Comparison of ENCODE assay signal across 1 fruit fly cellular context in genomic region chr2L:6922091-6922753, dm6.
TF ChIP-seq lines count a peak whose summit lies in the region.

No protein-coding gene starts in this region.

TF ChIP-seq in whole organism, embryonic, 481 proteins besides CTCF, POLR2A, EP300 and RAD21 (continued from another document and continues in another):
- no peak for TF ChIP-seq Gsc (GFP tag; IDR thresholded peaks at IDR 0.05; lab: Robert Waterston, UW)
- TF ChIP-seq CG15011 (GFP tag; optimal IDR thresholded peaks at IDR 0.05; lab: Kevin White, UChicago) = no peak
- TF ChIP-seq ftz-f1 (GFP tag; optimal IDR thresholded peaks at IDR 0.05; lab: Kevin White, UChicago) = no peak
- TF ChIP-seq CG6272 (GFP tag; IDR thresholded peaks at IDR 0.05; lab: Robert Waterston, UW) = no peak
- no peak for TF ChIP-seq CG9797 (GFP tag; optimal IDR thresholded peaks at IDR 0.05; lab: Kevin White, UChicago)
- TF ChIP-seq Hsf (GFP tag; optimal IDR thresholded peaks at IDR 0.05; lab: Kevin White, UChicago) = peak; percentile 73
- TF ChIP-seq lab (GFP tag; optimal IDR thresholded peaks at IDR 0.05; lab: Kevin White, UChicago) = peak; percentile 76
- no peak for TF ChIP-seq Dek (tag; optimal IDR thresholded peaks at IDR 0.05; lab: Kevin White, UChicago)
- no peak for TF ChIP-seq pan (optimal IDR thresholded peaks at IDR 0.05; lab: Kevin White, UChicago)
- TF ChIP-seq pan (GFP tag; optimal IDR thresholded peaks at IDR 0.05 in 1 of 2, IDR thresholded peaks at IDR 0.05 in 1 of 2) = no peak
- TF ChIP-seq sna (GFP tag; IDR thresholded peaks at IDR 0.05; lab: Robert Waterston, UW; ENCODE audit: partially characterized antibody) = no peak
- no peak for TF ChIP-seq CG34224 (GFP tag; IDR thresholded peaks at IDR 0.05; lab: Robert Waterston, UW; ENCODE audit: partially characterized antibody)
- TF ChIP-seq CG15696 (tag; optimal IDR thresholded peaks at IDR 0.05; lab: Kevin White, UChicago) = peak; percentile 38
- TF ChIP-seq CG1233 (GFP tag; optimal IDR thresholded peaks at IDR 0.05; lab: Kevin White, UChicago) = peak; percentile 51
- peak; percentile 54 for TF ChIP-seq CG31365 (tag; optimal IDR thresholded peaks at IDR 0.05; lab: Kevin White, UChicago)
- no peak for TF ChIP-seq CG10321 (GFP tag; IDR thresholded peaks at IDR 0.05; lab: Robert Waterston, UW)
- TF ChIP-seq Blimp-1 (GFP tag; optimal IDR thresholded peaks at IDR 0.05; lab: Kevin White, UChicago) = no peak
- TF ChIP-seq Hr51 (GFP tag; optimal IDR thresholded peaks at IDR 0.05; lab: Kevin White, UChicago) = peak in 1 of 2 experiments; percentile 3
- no peak for TF ChIP-seq ERR (GFP tag; optimal IDR thresholded peaks at IDR 0.05; lab: Kevin White, UChicago)
- no peak for TF ChIP-seq Stat92E (GFP tag; optimal IDR thresholded peaks at IDR 0.05; lab: Kevin White, UChicago)
- TF ChIP-seq NfI (GFP tag; optimal IDR thresholded peaks at IDR 0.05; lab: Kevin White, UChicago) = no peak
- TF ChIP-seq maf-S (GFP tag; optimal IDR thresholded peaks at IDR 0.05; lab: Kevin White, UChicago) = peak; percentile 57
- no peak for TF ChIP-seq tap (tag; optimal IDR thresholded peaks at IDR 0.05; lab: Kevin White, UChicago)
- TF ChIP-seq CG7357 (GFP tag; IDR thresholded peaks at IDR 0.05; lab: Robert Waterston, UW) = no peak
- TF ChIP-seq zen2 (GFP tag; IDR thresholded peaks at IDR 0.05; lab: Robert Waterston, UW; ENCODE audit: partially characterized antibody) = no peak
- TF ChIP-seq inv (GFP tag; IDR thresholded peaks at IDR 0.05; lab: Robert Waterston, UW; ENCODE audit: partially characterized antibody) = no peak
- no peak for TF ChIP-seq toy (GFP tag; IDR thresholded peaks at IDR 0.05; lab: Robert Waterston, UW)
- TF ChIP-seq ttk (GFP tag; IDR thresholded peaks at IDR 0.05; lab: Robert Waterston, UW) = no peak
- TF ChIP-seq Dfd (GFP tag; optimal IDR thresholded peaks at IDR 0.05; lab: Kevin White, UChicago) = no peak
- peak; percentile 35 for TF ChIP-seq CG7556 (GFP tag; optimal IDR thresholded peaks at IDR 0.05; lab: Kevin White, UChicago)
- peak; percentile 7 for TF ChIP-seq NC2α (GFP tag; optimal IDR thresholded peaks at IDR 0.05; lab: Kevin White, UChicago)
- TF ChIP-seq Ptx1 (GFP tag; IDR thresholded peaks at IDR 0.05; lab: Robert Waterston, UW) = no peak
- peak; percentile 3 for TF ChIP-seq CG18764 (GFP tag; optimal IDR thresholded peaks at IDR 0.05; lab: Kevin White, UChicago)
- no peak for TF ChIP-seq HmgD (GFP tag; optimal IDR thresholded peaks at IDR 0.05; lab: Kevin White, UChicago)
- TF ChIP-seq corto (GFP tag; optimal IDR thresholded peaks at IDR 0.05; lab: Kevin White, UChicago) = peak; percentile 38
- TF ChIP-seq CG6813 (GFP tag; optimal IDR thresholded peaks at IDR 0.05; lab: Kevin White, UChicago) = no peak
- TF ChIP-seq dan (GFP tag; IDR thresholded peaks at IDR 0.05; lab: Robert Waterston, UW) = no peak
- TF ChIP-seq CG17328 (GFP tag; IDR thresholded peaks at IDR 0.05; lab: Robert Waterston, UW) = peak; percentile 89
- TF ChIP-seq Mes4 (GFP tag; optimal IDR thresholded peaks at IDR 0.05; lab: Kevin White, UChicago) = peak; percentile 66
- peak; percentile 60 for TF ChIP-seq CG14710 (tag; optimal IDR thresholded peaks at IDR 0.05; lab: Kevin White, UChicago)
- no peak; the same call in 2 of the 3 replicates for TF ChIP-seq B-H1 (GFP tag; IDR thresholded peaks at IDR 0.05; lab: Robert Waterston, UW)
- TF ChIP-seq chm (GFP tag; IDR thresholded peaks at IDR 0.05; lab: Robert Waterston, UW) = no peak
- TF ChIP-seq z (GFP tag; IDR thresholded peaks at IDR 0.05; lab: Robert Waterston, UW) = no peak
- TF ChIP-seq D19A (tag; optimal IDR thresholded peaks at IDR 0.05; lab: Kevin White, UChicago) = peak; percentile 66
- TF ChIP-seq CkIIα-i1 (GFP tag; IDR thresholded peaks at IDR 0.05; lab: Robert Waterston, UW) = no peak
- TF ChIP-seq CG1602 (GFP tag; optimal IDR thresholded peaks at IDR 0.05; lab: Kevin White, UChicago) = peak; percentile 60
- TF ChIP-seq CG2875 (GFP tag; optimal IDR thresholded peaks at IDR 0.05; lab: Kevin White, UChicago) = peak; percentile 48
- peak; percentile 88; the same call in 1 of the 2 replicates for TF ChIP-seq vvl (GFP tag; IDR thresholded peaks at IDR 0.05; lab: Robert Waterston, UW)
- TF ChIP-seq pzg (GFP tag; optimal IDR thresholded peaks at IDR 0.05; lab: Kevin White, UChicago) = no peak
- TF ChIP-seq Vsx1 (GFP tag; optimal IDR thresholded peaks at IDR 0.05; lab: Kevin White, UChicago) = no peak
- TF ChIP-seq slou (GFP tag; optimal IDR thresholded peaks at IDR 0.05; lab: Kevin White, UChicago) = no peak
- no peak for TF ChIP-seq fd102C (GFP tag; optimal IDR thresholded peaks at IDR 0.05; lab: Kevin White, UChicago)
- no peak for TF ChIP-seq CG10543 (GFP tag; optimal IDR thresholded peaks at IDR 0.05; lab: Kevin White, UChicago)
- peak; percentile 71 for TF ChIP-seq CG9727 (GFP tag; optimal IDR thresholded peaks at IDR 0.05; lab: Kevin White, UChicago)
- TF ChIP-seq Sry-β (GFP tag; optimal IDR thresholded peaks at IDR 0.05; lab: Kevin White, UChicago) = no peak
- TF ChIP-seq h (optimal IDR thresholded peaks at IDR 0.05; lab: Kevin White, UChicago) = no peak
- no peak for TF ChIP-seq CG13894 (tag; optimal IDR thresholded peaks at IDR 0.05; lab: Kevin White, UChicago)
- TF ChIP-seq HHEX (GFP tag; optimal IDR thresholded peaks at IDR 0.05; lab: Kevin White, UChicago) = peak; percentile 65
- no peak for TF ChIP-seq CG6765 (GFP tag; optimal IDR thresholded peaks at IDR 0.05; lab: Kevin White, UChicago)
- no peak for TF ChIP-seq ab (GFP tag; optimal IDR thresholded peaks at IDR 0.05; lab: Kevin White, UChicago)
- peak; percentile 69 for TF ChIP-seq CG6254 (GFP tag; optimal IDR thresholded peaks at IDR 0.05; lab: Kevin White, UChicago)
- TF ChIP-seq CG43689 (GFP tag; IDR thresholded peaks at IDR 0.05; lab: Robert Waterston, UW) = no peak
- peak; percentile 23 for TF ChIP-seq dm (GFP tag; optimal IDR thresholded peaks at IDR 0.05; lab: Kevin White, UChicago)
- no peak for TF ChIP-seq CG17186 (GFP tag; optimal IDR thresholded peaks at IDR 0.05; lab: Kevin White, UChicago)
- peak; percentile 1 for TF ChIP-seq CG7271 (tag; optimal IDR thresholded peaks at IDR 0.05; lab: Kevin White, UChicago)
- no peak; the same call in 1 of the 2 replicates for TF ChIP-seq dimm (GFP tag; IDR thresholded peaks at IDR 0.05; lab: Robert Waterston, UW)
- TF ChIP-seq ranshi (GFP tag; IDR thresholded peaks at IDR 0.05; lab: Robert Waterston, UW) = no peak; the same call in 1 of the 2 replicates
- TF ChIP-seq CG4328 (GFP tag; optimal IDR thresholded peaks at IDR 0.05; lab: Kevin White, UChicago) = no peak
- no peak for TF ChIP-seq MTF-1 (GFP tag; optimal IDR thresholded peaks at IDR 0.05; lab: Kevin White, UChicago; ENCODE audit: borderline replicate concordance)
- TF ChIP-seq CG11695 (GFP tag; IDR thresholded peaks at IDR 0.05; lab: Robert Waterston, UW) = peak; percentile 76
- TF ChIP-seq gsb (GFP tag; IDR thresholded peaks at IDR 0.05; lab: Robert Waterston, UW) = no peak; the same call in 1 of the 2 replicates
- TF ChIP-seq klu (GFP tag; IDR thresholded peaks at IDR 0.05; lab: Robert Waterston, UW) = no peak
- TF ChIP-seq CG13775 (GFP tag; optimal IDR thresholded peaks at IDR 0.05; lab: Kevin White, UChicago) = peak; percentile 53
- TF ChIP-seq unc-4 (GFP tag; IDR thresholded peaks at IDR 0.05; lab: Robert Waterston, UW; ENCODE audit: partially characterized antibody) = no peak
- TF ChIP-seq danr (GFP tag; IDR thresholded peaks at IDR 0.05; lab: Robert Waterston, UW) = 0 out of 2 replicates have a peak, but pooled peaks have one; percentile 30
- TF ChIP-seq disco-r (GFP tag; optimal IDR thresholded peaks at IDR 0.05; lab: Kevin White, UChicago) = no peak
- no peak for TF ChIP-seq Doc2 (GFP tag; IDR thresholded peaks at IDR 0.05; lab: Robert Waterston, UW)
- peak; percentile 57 for TF ChIP-seq Fer1 (GFP tag; optimal IDR thresholded peaks at IDR 0.05; lab: Kevin White, UChicago)
- peak; percentile 9 for TF ChIP-seq HmgZ (tag; optimal IDR thresholded peaks at IDR 0.05; lab: Kevin White, UChicago)
- TF ChIP-seq tgo (GFP tag; IDR thresholded peaks at IDR 0.05; lab: Robert Waterston, UW) = no peak; the same call in 1 of the 3 replicates
- TF ChIP-seq CG4854 (GFP tag; optimal IDR thresholded peaks at IDR 0.05; lab: Kevin White, UChicago) = peak; percentile 37
- TF ChIP-seq Elba2 (GFP tag; optimal IDR thresholded peaks at IDR 0.05; lab: Kevin White, UChicago) = peak; percentile 37
- no peak for TF ChIP-seq pros (GFP tag; optimal IDR thresholded peaks at IDR 0.05; lab: Kevin White, UChicago)
- TF ChIP-seq CG11456 (GFP tag; IDR thresholded peaks at IDR 0.05; lab: Robert Waterston, UW) = no peak
- TF ChIP-seq peb (GFP tag; IDR thresholded peaks at IDR 0.05; lab: Robert Waterston, UW) = peak; percentile 45; the same call in 1 of the 2 replicates
- TF ChIP-seq Usf (GFP tag; optimal IDR thresholded peaks at IDR 0.05; lab: Kevin White, UChicago) = peak; percentile 8
- no peak for TF ChIP-seq NFAT (GFP tag; IDR thresholded peaks at IDR 0.05; lab: Robert Waterston, UW)
- no peak; the same call in 1 of the 2 replicates for TF ChIP-seq gt (GFP tag; IDR thresholded peaks at IDR 0.05; lab: Robert Waterston, UW)
- no peak for TF ChIP-seq cas (GFP tag; IDR thresholded peaks at IDR 0.05; lab: Robert Waterston, UW)
- TF ChIP-seq Lpt (GFP tag; optimal IDR thresholded peaks at IDR 0.05; lab: Kevin White, UChicago) = no peak
- TF ChIP-seq CG10959 (GFP tag; IDR thresholded peaks at IDR 0.05; lab: Robert Waterston, UW) = no peak
- peak; percentile 52 for TF ChIP-seq Max (GFP tag; optimal IDR thresholded peaks at IDR 0.05; lab: Kevin White, UChicago)
- TF ChIP-seq CG14965 (GFP tag; optimal IDR thresholded peaks at IDR 0.05; lab: Kevin White, UChicago; ENCODE audit: borderline replicate concordance) = no peak
- TF ChIP-seq ase (GFP tag; IDR thresholded peaks at IDR 0.05; lab: Robert Waterston, UW) = no peak; the same call in none of the 3 replicates
- TF ChIP-seq aop (GFP tag; IDR thresholded peaks at IDR 0.05; lab: Robert Waterston, UW) = no peak
- TF ChIP-seq CG2120 (GFP tag; optimal IDR thresholded peaks at IDR 0.05; lab: Kevin White, UChicago) = peak; percentile 70
- TF ChIP-seq Bdp1 (GFP tag; optimal IDR thresholded peaks at IDR 0.05; lab: Kevin White, UChicago) = no peak
- TF ChIP-seq ems (GFP tag; optimal IDR thresholded peaks at IDR 0.05; lab: Kevin White, UChicago) = peak; percentile 64
- no peak for TF ChIP-seq CG1832 (GFP tag; optimal IDR thresholded peaks at IDR 0.05; lab: Kevin White, UChicago)
- peak; percentile 62 for TF ChIP-seq nmo (GFP tag; optimal IDR thresholded peaks at IDR 0.05; lab: Kevin White, UChicago)
- TF ChIP-seq CG7745 (tag; optimal IDR thresholded peaks at IDR 0.05; lab: Kevin White, UChicago) = no peak
- TF ChIP-seq tll (GFP tag; optimal IDR thresholded peaks at IDR 0.05; lab: Kevin White, UChicago) = no peak
- peak; percentile 47; the same call in 1 of the 2 replicates for TF ChIP-seq wor (GFP tag; IDR thresholded peaks at IDR 0.05; lab: Robert Waterston, UW)
- no peak for TF ChIP-seq sima (GFP tag; optimal IDR thresholded peaks at IDR 0.05; lab: Kevin White, UChicago)
- peak; percentile 18 for TF ChIP-seq psq (GFP tag; optimal IDR thresholded peaks at IDR 0.05; lab: Kevin White, UChicago)
- peak; percentile 33 for TF ChIP-seq NK7.1 (GFP tag; optimal IDR thresholded peaks at IDR 0.05; lab: Kevin White, UChicago)
- TF ChIP-seq Myb (GFP tag; optimal IDR thresholded peaks at IDR 0.05; lab: Kevin White, UChicago) = peak; percentile 48
- no peak for TF ChIP-seq tna (GFP tag; IDR thresholded peaks at IDR 0.05; lab: Robert Waterston, UW; ENCODE audit: partially characterized antibody)
- peak; percentile 56 for TF ChIP-seq CG3281 (GFP tag; optimal IDR thresholded peaks at IDR 0.05; lab: Kevin White, UChicago)
- TF ChIP-seq Hr39 (optimal IDR thresholded peaks at IDR 0.05; lab: Kevin White, UChicago) = no peak
- peak; percentile 65 for TF ChIP-seq Dip3 (GFP tag; optimal IDR thresholded peaks at IDR 0.05; lab: Kevin White, UChicago)
- peak; percentile 84; the same call in 1 of the 2 replicates for TF ChIP-seq CG14014 (GFP tag; IDR thresholded peaks at IDR 0.05; lab: Robert Waterston, UW)
- no peak for TF ChIP-seq CG18599 (GFP tag; optimal IDR thresholded peaks at IDR 0.05; lab: Kevin White, UChicago)
- TF ChIP-seq ind (GFP tag; optimal IDR thresholded peaks at IDR 0.05; lab: Kevin White, UChicago) = peak; percentile 74
- peak; percentile 65 to 85 for TF ChIP-seq bsh (GFP tag; optimal IDR thresholded peaks at IDR 0.05; lab: Kevin White, UChicago)
- TF ChIP-seq CG8944 (GFP tag; optimal IDR thresholded peaks at IDR 0.05; lab: Kevin White, UChicago) = peak; percentile 63
- peak; percentile 65 for TF ChIP-seq CG13424 (tag; optimal IDR thresholded peaks at IDR 0.05; lab: Kevin White, UChicago)
- no peak for TF ChIP-seq Ada2b (GFP tag; IDR thresholded peaks at IDR 0.05; lab: Robert Waterston, UW)
- peak; percentile 49 for TF ChIP-seq CG12299 (tag; optimal IDR thresholded peaks at IDR 0.05; lab: Kevin White, UChicago)
- TF ChIP-seq CG31441 (GFP tag; IDR thresholded peaks at IDR 0.05; lab: Robert Waterston, UW) = no peak; the same call in 1 of the 2 replicates
- no peak for TF ChIP-seq ash1 (GFP tag; optimal IDR thresholded peaks at IDR 0.05; lab: Kevin White, UChicago)
- no peak for TF ChIP-seq CG3065 (GFP tag; optimal IDR thresholded peaks at IDR 0.05; lab: Kevin White, UChicago)
- peak; percentile 53 for TF ChIP-seq Six4 (GFP tag; optimal IDR thresholded peaks at IDR 0.05; lab: Kevin White, UChicago)
- TF ChIP-seq Hr78 (GFP tag; optimal IDR thresholded peaks at IDR 0.05; lab: Kevin White, UChicago) = no peak
- no peak for TF ChIP-seq insv (GFP tag; optimal IDR thresholded peaks at IDR 0.05; lab: Kevin White, UChicago)
- TF ChIP-seq row (GFP tag; IDR thresholded peaks at IDR 0.05; lab: Robert Waterston, UW) = peak; percentile 75; the same call in 2 of the 3 replicates
- TF ChIP-seq CG33213 (GFP tag; optimal IDR thresholded peaks at IDR 0.05; lab: Kevin White, UChicago) = peak; percentile 42
- TF ChIP-seq mld (GFP tag; IDR thresholded peaks at IDR 0.05; lab: Robert Waterston, UW; ENCODE audit: partially characterized antibody) = no peak
- no peak; the same call in 1 of the 3 replicates for TF ChIP-seq Aef1 (GFP tag; IDR thresholded peaks at IDR 0.05; lab: Robert Waterston, UW)
- TF ChIP-seq CG3847 (GFP tag; IDR thresholded peaks at IDR 0.05; lab: Robert Waterston, UW) = no peak
- no peak for TF ChIP-seq pita (GFP tag; optimal IDR thresholded peaks at IDR 0.05; lab: Kevin White, UChicago)
- no peak for TF ChIP-seq usp (GFP tag; optimal IDR thresholded peaks at IDR 0.05; lab: Kevin White, UChicago)
- TF ChIP-seq jigr1 (GFP tag; IDR thresholded peaks at IDR 0.05; lab: Robert Waterston, UW) = no peak
- TF ChIP-seq grn (GFP tag; optimal IDR thresholded peaks at IDR 0.05; lab: Kevin White, UChicago) = no peak
